Worm (Caenorhabditis elegans): Measurements from ENCODE around the gene ZK507.1.

ZK507.1 gene

DNA sequence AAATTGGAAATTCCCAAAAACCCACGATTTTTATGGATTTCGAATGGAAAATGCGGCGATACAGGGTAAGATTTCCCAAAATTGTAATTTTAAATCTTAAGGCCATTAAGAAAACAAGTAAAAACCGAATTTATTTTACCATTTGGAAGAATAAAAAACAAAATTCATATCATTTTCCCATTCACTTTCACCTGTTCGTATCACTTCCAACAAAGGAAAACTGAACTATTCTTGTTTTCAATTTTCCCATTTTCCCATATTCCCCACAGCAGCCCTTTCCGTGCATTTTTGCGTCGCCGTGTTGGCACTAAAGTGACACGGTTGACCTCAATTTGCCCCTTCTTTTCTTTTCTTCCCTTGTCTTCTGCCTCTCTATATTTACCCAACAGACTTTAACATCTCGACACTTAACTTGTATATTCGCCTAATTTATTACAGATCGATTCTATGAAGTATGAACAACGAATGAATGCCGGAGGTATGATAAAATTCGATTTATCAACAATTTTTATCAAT is 24.7 kb upstream of the ZK507.1 start, which contains the start of gene sec-16A.1 (continued):
- no peak for TF ChIP-seq fkh-4 (tag; optimal IDR thresholded peaks at IDR 0.05; ENCODE audit: borderline replicate concordance)
- TF ChIP-seq tbx-2 (tag; optimal IDR thresholded peaks at IDR 0.05) = no peak
- TF ChIP-seq C34B4.2 (tag; optimal IDR thresholded peaks at IDR 0.05) = no peak

DNA sequence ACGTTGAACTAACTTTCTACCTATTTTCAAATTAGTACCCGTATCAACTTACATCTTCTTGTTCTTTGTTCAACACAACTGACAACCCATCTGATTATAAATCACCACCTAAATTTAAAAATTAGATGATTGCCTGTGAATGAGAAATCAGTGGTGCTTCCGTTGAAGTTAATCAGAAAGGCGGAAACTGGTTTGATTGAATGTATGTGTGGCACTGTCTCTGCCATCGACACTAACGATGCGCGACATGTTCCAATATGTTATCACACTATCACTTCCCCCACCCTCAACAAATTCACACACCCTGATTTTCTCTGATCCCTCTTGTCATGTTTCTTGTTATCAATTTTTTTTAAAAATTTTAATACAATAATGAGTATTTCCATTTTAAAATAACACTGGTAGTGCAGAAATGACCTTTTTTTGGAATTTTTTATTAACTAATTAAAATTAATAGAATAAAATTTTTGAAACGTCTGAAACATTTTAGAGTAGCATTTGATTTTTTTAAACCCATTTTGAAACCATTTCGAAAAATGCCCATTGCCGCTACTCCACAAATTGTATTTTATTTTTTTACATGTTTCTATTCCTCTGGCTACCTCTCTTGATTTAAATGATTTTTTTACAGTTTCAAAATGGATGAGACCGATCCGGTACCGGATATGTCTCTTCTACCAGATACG is 18.0 kb upstream of the ZK507.1 start, which contains the start of gene ced-11:
ced-11 (plus strand) TSS at position 636 of the 686 bp plus-strand sequence.
- TF ChIP-seq jun-1 (tag; optimal IDR thresholded peaks at IDR 0.05) = no peak
- peak; percentile 37 for TF ChIP-seq unc-130 (tag; optimal IDR thresholded peaks at IDR 0.05)
- no peak for TF ChIP-seq swsn-7 (tag; optimal IDR thresholded peaks at IDR 0.05)
- TF ChIP-seq pag-3 (tag; optimal IDR thresholded peaks at IDR 0.05; ENCODE audit: borderline replicate concordance, insufficient read depth) = peak; percentile 90
- peak in 1 of 2 experiments; percentile 20 for TF ChIP-seq lin-35 (GFP tag; optimal IDR thresholded peaks at IDR 0.05)
- no peak for TF ChIP-seq dsc-1 (tag; optimal IDR thresholded peaks at IDR 0.05)
- TF ChIP-seq dpl-1 (GFP tag; optimal IDR thresholded peaks at IDR 0.05) = no peak
- TF ChIP-seq lin-14 (GFP tag; optimal IDR thresholded peaks at IDR 0.05) = peak; percentile 71
- no peak for TF ChIP-seq fos-1 (tag; optimal IDR thresholded peaks at IDR 0.05)
- TF ChIP-seq grh-1 (GFP tag; IDR thresholded peaks at IDR 0.05) = peak; percentile 66
- no peak for TF ChIP-seq C16A3.4 (tag; optimal IDR thresholded peaks at IDR 0.05)
- peak in 5 of 6 experiments; percentile 25 to 81 (median 66) for TF ChIP-seq elt-3 (tag; optimal IDR thresholded peaks at IDR 0.05)
- peak; percentile 49 for TF ChIP-seq nhr-85 (tag)
- TF ChIP-seq blmp-1 (tag; optimal IDR thresholded peaks at IDR 0.05) = peak; percentile 23
- TF ChIP-seq nhr-90 (tag; optimal IDR thresholded peaks at IDR 0.05; ENCODE audit: poor library complexity) = peak; percentile 5
- peak; percentile 49 for TF ChIP-seq tbx-2 (tag; optimal IDR thresholded peaks at IDR 0.05)

DNA sequence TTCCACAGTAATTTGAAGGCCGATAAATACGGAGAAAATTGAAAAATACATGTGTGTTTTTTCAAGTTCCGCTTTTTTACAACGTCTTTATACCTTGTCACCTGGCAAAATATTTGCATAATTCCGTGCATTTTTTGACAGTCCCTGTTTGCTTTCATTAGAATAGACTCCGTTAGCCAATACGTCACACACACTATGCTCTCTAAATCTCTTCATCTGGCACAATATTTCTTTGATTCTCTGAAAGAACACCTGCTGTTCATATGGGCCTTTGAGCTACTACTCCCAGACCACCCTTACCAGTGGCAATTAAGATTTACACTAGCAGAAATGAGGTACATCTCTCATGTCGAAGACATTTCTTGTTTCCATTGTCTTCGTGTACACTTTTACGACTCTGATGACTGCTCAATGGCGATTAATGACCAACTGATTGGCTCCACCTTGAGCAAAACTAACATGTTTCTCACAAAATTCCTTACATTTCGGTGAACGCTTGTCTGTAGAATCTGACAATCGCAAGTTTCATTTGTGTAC is 17.3 kb upstream of the ZK507.1 start, which contains the start of gene grl-11:
grl-11 (minus strand) TSS at position 51 of the 537 bp plus-strand sequence.
- no peak for TF ChIP-seq blmp-1 (tag; optimal IDR thresholded peaks at IDR 0.05)
- TF ChIP-seq dpl-1 (GFP tag; optimal IDR thresholded peaks at IDR 0.05) = no peak
- no peak for TF ChIP-seq efl-3 (GFP tag; optimal IDR thresholded peaks at IDR 0.05)
- peak; percentile 36 for TF ChIP-seq rnt-1 (tag; optimal IDR thresholded peaks at IDR 0.05)
- no peak for TF ChIP-seq nhr-85 (tag)

DNA sequence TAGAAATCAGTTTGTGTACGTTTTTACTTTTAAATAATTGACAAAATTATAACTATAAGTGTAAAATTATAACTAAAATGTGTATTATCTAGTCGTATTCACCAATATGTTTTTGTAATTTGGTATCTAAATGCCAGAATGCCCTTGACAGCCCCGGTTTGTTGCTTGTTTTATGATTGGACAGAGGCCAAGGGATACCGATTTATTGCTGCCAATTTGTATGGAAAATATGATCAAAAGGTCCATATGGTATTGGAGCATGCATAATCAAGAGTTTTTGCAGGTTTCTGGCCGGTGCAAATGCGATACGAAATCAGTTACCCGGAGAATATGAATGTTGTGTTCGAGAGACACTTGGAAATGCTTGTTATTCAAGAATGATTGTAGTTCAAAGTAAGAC is 14.6 kb upstream of the ZK507.1 start:
- TF ChIP-seq swsn-7 (tag; optimal IDR thresholded peaks at IDR 0.05) (no peak), jun-1 (tag; optimal IDR thresholded peaks at IDR 0.05) (no peak), zag-1 (tag; optimal IDR thresholded peaks at IDR 0.05) (no peak), snu-23 (GFP tag; optimal IDR thresholded peaks at IDR 0.05) (no peak), ceh-88 (GFP tag; IDR thresholded peaks at IDR 0.05) (no peak)

DNA sequence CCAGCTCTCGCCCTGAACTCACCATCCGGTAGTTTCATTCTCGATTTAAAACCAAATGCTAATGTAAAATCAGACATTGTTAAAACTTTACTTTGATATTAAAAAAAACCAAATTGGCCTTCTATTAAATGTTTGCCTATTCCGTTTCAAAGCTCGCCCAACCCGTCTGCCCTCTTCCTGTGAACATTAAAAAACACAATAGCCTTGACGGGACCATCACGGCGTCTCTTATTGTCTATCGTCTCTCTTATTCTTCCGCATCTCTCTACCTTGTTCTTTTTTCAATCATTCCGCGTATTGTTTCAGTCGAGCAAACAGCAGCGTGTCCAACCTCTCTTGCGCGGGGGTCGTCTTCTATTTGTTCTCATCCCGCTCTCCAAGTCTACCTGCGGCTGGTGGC is 13.5 kb upstream of the ZK507.1 start, which contains the start of gene ZK512.1:
ZK512.1 (plus strand) TSS at position 301 of the 400 bp plus-strand sequence.
- TF ChIP-seq lin-14 (GFP tag; optimal IDR thresholded peaks at IDR 0.05) = no peak
- no peak for TF ChIP-seq F16B12.6 (tag; optimal IDR thresholded peaks at IDR 0.05)
- no peak for TF ChIP-seq snpc-4 (tag; optimal IDR thresholded peaks at IDR 0.05)
- no peak for TF ChIP-seq lin-13 (GFP tag; optimal IDR thresholded peaks at IDR 0.05)
- no peak for TF ChIP-seq efl-1 (optimal IDR thresholded peaks at IDR 0.05)
- TF ChIP-seq efl-1 (GFP tag; optimal IDR thresholded peaks at IDR 0.05 in 1 of 2) = peak in 1 of 2 experiments; percentile 65
- no peak for TF ChIP-seq egl-27 (tag; optimal IDR thresholded peaks at IDR 0.05)
- TF ChIP-seq mab-9 (GFP tag; IDR thresholded peaks at IDR 0.05) = no peak
- TF ChIP-seq lsy-2 (tag; optimal IDR thresholded peaks at IDR 0.05) = no peak
- TF ChIP-seq tlp-1 (tag; optimal IDR thresholded peaks at IDR 0.05) = no peak

All from whole organism, L1 larva.